Fruit fly (Drosophila melanogaster) whole organism, embryonic: Measurements from ENCODE around the gene RpL4.

Experiments used
- ATbp ChIP-seq: fragments of 200-800 bp; sonication (Bioruptor generic); optimal IDR thresholded peaks from 2 replicates; lab custom pipeline; 2017; ENCODE audit warnings: missing biosample characterization, mild to moderate bottlenecking, missing genetic modification characterization, missing genetic modification reagents
- Awh ChIP-seq: fragments of 200-800 bp; sonication (Bioruptor generic); IDR thresholded peaks from 2 replicates; pipeline ENCODE4, ENCODE4 v1.3.6; 2022; ENCODE audit warnings: missing biosample characterization, missing genetic modification characterization
- CG10431 ChIP-seq: fragments of 200-800 bp; sonication (Bioruptor generic); optimal IDR thresholded peaks from 3 replicates; lab custom pipeline; 2018; ENCODE audit warnings: missing biosample characterization, mild to moderate bottlenecking, missing genetic modification characterization
- CG13296 ChIP-seq: fragments of 200-800 bp; sonication (Bioruptor generic); optimal IDR thresholded peaks from 3 replicates; lab custom pipeline; 2018; ENCODE audit warnings: missing biosample characterization, mild to moderate bottlenecking, missing genetic modification characterization
- CG13624 ChIP-seq: fragments of 200-800 bp; sonication (Bioruptor generic); optimal IDR thresholded peaks from 2 replicates; lab custom pipeline; 2016; ENCODE audit warnings: missing biosample characterization, missing genetic modification characterization
- CG13894 ChIP-seq: fragments of 200-800 bp; sonication (Bioruptor generic); optimal IDR thresholded peaks from 3 replicates; lab custom pipeline; 2018; ENCODE audit warnings: missing biosample characterization, mild to moderate bottlenecking, missing genetic modification characterization, moderate library complexity
- CG14710 ChIP-seq: fragments of 200-800 bp; sonication (Bioruptor generic); optimal IDR thresholded peaks from 3 replicates; lab custom pipeline; 2019; ENCODE audit warnings: missing biosample characterization, mild to moderate bottlenecking, missing genetic modification characterization, moderate library complexity
- CG14860 ChIP-seq: fragments of 200-800 bp; sonication (Bioruptor generic); IDR thresholded peaks from 3 replicates; pipeline ENCODE4 v1.3.6; 2022; ENCODE audit warnings: missing biosample characterization, missing genetic modification characterization; ENCODE audit not compliant: partially characterized antibody
- CG1529 ChIP-seq: fragments of 200-800 bp; sonication (Bioruptor generic); optimal IDR thresholded peaks from 3 replicates; lab custom pipeline; 2018; ENCODE audit warnings: missing biosample characterization, missing genetic modification characterization
- CG15601 ChIP-seq: fragments of 200-800 bp; sonication (Bioruptor generic); optimal IDR thresholded peaks from 3 replicates; lab custom pipeline; 2019; ENCODE audit warnings: missing biosample characterization, mild to moderate bottlenecking, missing genetic modification characterization, moderate library complexity
- CG17186 ChIP-seq: fragments of 200-800 bp; sonication (Bioruptor generic); optimal IDR thresholded peaks from 3 replicates; lab custom pipeline; 2017; ENCODE audit warnings: missing biosample characterization, missing genetic modification reagents, missing genetic modification characterization
- CG17359 ChIP-seq: fragments of 200-800 bp; sonication (Bioruptor generic); optimal IDR thresholded peaks from 3 replicates; lab custom pipeline; 2018; ENCODE audit warnings: missing biosample characterization, mild to moderate bottlenecking, missing genetic modification characterization, moderate library complexity
- CG17361 ChIP-seq: fragments of 200-800 bp; sonication (Bioruptor generic); IDR thresholded peaks from 3 replicates; pipeline ENCODE4 v1.3.6; 2022; ENCODE audit warnings: missing biosample characterization, missing genetic modification characterization
- CG17385 ChIP-seq: fragments of 200-800 bp; sonication (Bioruptor generic); optimal IDR thresholded peaks from 3 replicates; lab custom pipeline; 2018; ENCODE audit warnings: missing biosample characterization, mild to moderate bottlenecking, missing genetic modification characterization
- CG17912 ChIP-seq: fragments of 200-800 bp; sonication (Bioruptor generic); optimal IDR thresholded peaks from 2 replicates; lab custom pipeline; 2018; ENCODE audit warnings: missing biosample characterization, mild to moderate bottlenecking, missing genetic modification characterization
- CG18476 ChIP-seq: fragments of 200-800 bp; sonication (Bioruptor generic); optimal IDR thresholded peaks from 2 replicates; lab custom pipeline; 2016; ENCODE audit warnings: missing biosample characterization, mild to moderate bottlenecking, missing genetic modification characterization
- CG34224 ChIP-seq: fragments of 200-800 bp; sonication (Bioruptor generic); IDR thresholded peaks from 3 replicates; pipeline ENCODE4 v1.3.6; 2022; ENCODE audit warnings: missing biosample characterization, missing genetic modification characterization; ENCODE audit not compliant: partially characterized antibody
- CG4404 ChIP-seq: fragments of 200-800 bp; sonication (Bioruptor generic); IDR thresholded peaks from 2 replicates; pipeline ENCODE4 v1.3.6; 2022; ENCODE audit warnings: missing biosample characterization, missing genetic modification characterization
- CG4424 ChIP-seq: fragments of 200-800 bp; sonication (Bioruptor generic); optimal IDR thresholded peaks from 3 replicates; lab custom pipeline; 2016; ENCODE audit warnings: missing biosample characterization, missing genetic modification characterization
- CG7372 ChIP-seq: fragments of 200-800 bp; sonication (Bioruptor generic); IDR thresholded peaks from 2 replicates; pipeline ENCODE4 v1.3.6; 2022; ENCODE audit warnings: missing biosample characterization, missing genetic modification characterization
- CHES-1-like ChIP-seq: fragments of 200-800 bp; sonication (Bioruptor generic); optimal IDR thresholded peaks from 2 replicates; lab custom pipeline; 2016; ENCODE audit warnings: missing biosample characterization, missing genetic modification characterization
- D ChIP-seq, 2 experiments: fragments of 200-800 bp in 1 of 2; fragments of >200 bp in 1 of 2; sonication (Bioruptor generic) in 1 of 2; optimal IDR thresholded peaks; 2 replicates in 1 of 2; 3 replicates in 1 of 2; lab custom pipeline; 2017; ENCODE audit warnings: mild to moderate bottlenecking in 1 of 2, missing biosample characterization in 1 of 2, missing genetic modification characterization in 1 of 2, missing genetic modification reagents in 1 of 2
- Dek ChIP-seq: fragments of 200-800 bp; sonication (Bioruptor generic); optimal IDR thresholded peaks from 3 replicates; lab custom pipeline; 2019; ENCODE audit warnings: missing biosample characterization, mild to moderate bottlenecking, missing genetic modification characterization, moderate library complexity
- E2f2 ChIP-seq: fragments of 200-800 bp; sonication (Bioruptor generic); IDR thresholded peaks from 2 replicates; pipeline ENCODE4 v1.3.6; 2022; ENCODE audit warnings: missing biosample characterization, missing genetic modification characterization
- Elba2 ChIP-seq: fragments of 200-800 bp; sonication (Bioruptor generic); optimal IDR thresholded peaks from 3 replicates; lab custom pipeline; 2016; ENCODE audit warnings: missing biosample characterization, missing genetic modification characterization
- Fer1 ChIP-seq: fragments of 200-800 bp; sonication (Bioruptor generic); optimal IDR thresholded peaks from 2 replicates; lab custom pipeline; 2017; ENCODE audit warnings: missing biosample characterization, mild to moderate bottlenecking, missing genetic modification characterization
- HLHmδ ChIP-seq: fragments of 200-800 bp; sonication (Bioruptor generic); optimal IDR thresholded peaks from 2 replicates; lab custom pipeline; 2018; ENCODE audit warnings: missing biosample characterization, mild to moderate bottlenecking, missing genetic modification characterization, moderate library complexity
- Hr39 ChIP-seq: fragments of >200 bp; optimal IDR thresholded peaks from 2 replicates; lab custom pipeline; 2017
- Mrtf ChIP-seq: fragments of 200-800 bp; sonication (Bioruptor generic); IDR thresholded peaks from 3 replicates; pipeline ENCODE4 v1.3.6; 2022; ENCODE audit warnings: missing biosample characterization, missing genetic modification characterization
- PHDP ChIP-seq: fragments of 200-800 bp; sonication (Bioruptor generic); optimal IDR thresholded peaks from 3 replicates; lab custom pipeline; 2018; ENCODE audit warnings: missing biosample characterization, mild to moderate bottlenecking, missing genetic modification characterization, moderate library complexity
- Six4 ChIP-seq: fragments of 200-800 bp; sonication (Bioruptor generic); optimal IDR thresholded peaks from 2 replicates; lab custom pipeline; 2016; ENCODE audit warnings: missing biosample characterization, missing genetic modification characterization
- Sry-β ChIP-seq: fragments of 200-800 bp; sonication (Bioruptor generic); optimal IDR thresholded peaks from 2 replicates; lab custom pipeline; 2018; ENCODE audit warnings: missing biosample characterization, mild to moderate bottlenecking, missing genetic modification characterization, moderate library complexity
- Taf1 ChIP-seq: fragments of 200-800 bp; sonication (Bioruptor generic); IDR thresholded peaks from 2 replicates; pipeline ENCODE4 v1.3.6; 2022; ENCODE audit warnings: missing biosample characterization, missing genetic modification characterization
- ash1 ChIP-seq: fragments of 200-800 bp; sonication (Bioruptor generic); optimal IDR thresholded peaks from 2 replicates; lab custom pipeline; 2018; ENCODE audit warnings: missing biosample characterization, mild to moderate bottlenecking, missing genetic modification characterization
- bcd ChIP-seq: fragments of 200-800 bp; sonication (Bioruptor generic); optimal IDR thresholded peaks from 2 replicates; lab custom pipeline; 2017; ENCODE audit warnings: missing biosample characterization, mild to moderate bottlenecking, missing genetic modification characterization
- chm ChIP-seq: fragments of 200-800 bp; sonication (Bioruptor generic); IDR thresholded peaks from 2 replicates; pipeline ENCODE4 v1.3.6; 2022; ENCODE audit warnings: missing biosample characterization, missing genetic modification characterization
- dati ChIP-seq: fragments of 200-800 bp; sonication (Bioruptor generic); IDR thresholded peaks from 2 replicates; pipeline ENCODE4 v1.3.6; 2022; ENCODE audit warnings: missing biosample characterization, missing genetic modification characterization
- dmrt11E ChIP-seq: fragments of 200-800 bp; sonication (Bioruptor generic); optimal IDR thresholded peaks from 3 replicates; lab custom pipeline; 2018; ENCODE audit warnings: missing biosample characterization, mild to moderate bottlenecking, missing genetic modification characterization, moderate library complexity
- dmrt99B ChIP-seq: fragments of 200-800 bp; sonication (Bioruptor generic); optimal IDR thresholded peaks from 2 replicates; lab custom pipeline; 2018; ENCODE audit warnings: missing biosample characterization, mild to moderate bottlenecking, missing genetic modification characterization, moderate library complexity
- gcm ChIP-seq: fragments of 200-800 bp; sonication (Bioruptor generic); optimal IDR thresholded peaks from 2 replicates; lab custom pipeline; 2019; ENCODE audit warnings: missing biosample characterization, mild to moderate bottlenecking, missing genetic modification characterization, moderate library complexity
- h ChIP-seq: fragments of >200 bp; optimal IDR thresholded peaks from 2 replicates; lab custom pipeline; 2017
- luna ChIP-seq: fragments of 200-800 bp; sonication (Bioruptor generic); optimal IDR thresholded peaks from 2 replicates; lab custom pipeline; 2016; ENCODE audit warnings: missing biosample characterization, missing genetic modification characterization
- nerfin-1 ChIP-seq: fragments of 200-800 bp; sonication (Bioruptor generic); optimal IDR thresholded peaks from 3 replicates; lab custom pipeline; 2019; ENCODE audit warnings: missing biosample characterization, mild to moderate bottlenecking, missing genetic modification characterization, moderate library complexity
- org-1 ChIP-seq: fragments of 200-800 bp; sonication (Bioruptor generic); optimal IDR thresholded peaks from 2 replicates; lab custom pipeline; 2017; ENCODE audit warnings: missing biosample characterization, missing genetic modification characterization
- ranshi ChIP-seq: fragments of 200-800 bp; sonication (Bioruptor generic); IDR thresholded peaks from 2 replicates; pipeline ENCODE4 v1.3.6; 2022; ENCODE audit warnings: missing biosample characterization, missing genetic modification characterization
- seq ChIP-seq: fragments of 200-800 bp; sonication (Bioruptor generic); IDR thresholded peaks from 2 replicates; pipeline ENCODE4 v1.3.6; 2022; ENCODE audit warnings: missing biosample characterization, missing genetic modification characterization
- sqz ChIP-seq: fragments of 200-800 bp; sonication (Bioruptor generic); optimal IDR thresholded peaks from 3 replicates; lab custom pipeline; 2018; ENCODE audit warnings: missing biosample characterization, mild to moderate bottlenecking, missing genetic modification characterization
- tna ChIP-seq: fragments of 200-800 bp; sonication (Bioruptor generic); IDR thresholded peaks from 2 replicates; pipeline ENCODE4 v1.3.6; 2022; ENCODE audit warnings: missing biosample characterization, missing genetic modification characterization; ENCODE audit not compliant: partially characterized antibody
- unc-4 ChIP-seq: fragments of 200-800 bp; sonication (Bioruptor generic); IDR thresholded peaks from 2 replicates; pipeline ENCODE4 v1.3.6; 2022; ENCODE audit warnings: missing biosample characterization, missing genetic modification characterization; ENCODE audit not compliant: partially characterized antibody
- wdn ChIP-seq: fragments of 200-800 bp; sonication (Bioruptor generic); IDR thresholded peaks from 2 replicates; pipeline ENCODE4 v1.3.6; 2022; ENCODE audit warnings: missing biosample characterization, missing genetic modification characterization

The RpL4 gene

dm6 chr3R:27922673-27923175 is at the start of gene RpL4 (continued):
- TF ChIP-seq D (optimal IDR thresholded peaks at IDR 0.05; lab: Kevin White, UChicago) (no peak), D (GFP tag; optimal IDR thresholded peaks at IDR 0.05; lab: Kevin White, UChicago) (peak; percentile 77), gcm (GFP tag; lab: Kevin White, UChicago) (peak; percentile 65), Six4 (GFP tag; lab: Kevin White, UChicago) (peak; percentile 58), HLHmδ (peak; percentile 99), CG15601 (peak; percentile 76), Fer1 (GFP tag; lab: Kevin White, UChicago) (peak; percentile 84), seq (GFP tag; lab: Robert Waterston, UW) (peak; percentile 72), CG17361 (peak; percentile 83), wdn (GFP tag; lab: Robert Waterston, UW) (peak; percentile 41; the same call in 1 of the 2 replicates), PHDP (tag; lab: Kevin White, UChicago) (peak; percentile 82), CHES-1-like (GFP tag; lab: Kevin White, UChicago) (peak; percentile 77), chm (GFP tag; lab: Robert Waterston, UW) (peak; percentile 94), dmrt11E (tag; lab: Kevin White, UChicago) (peak; percentile 79), Mrtf (GFP tag; lab: Robert Waterston, UW) (peak; percentile 50; the same call in 1 of the 3 replicates), E2f2 (GFP tag; lab: Robert Waterston, UW) (peak; percentile 51), dmrt99B (tag; lab: Kevin White, UChicago) (peak; percentile 64), Elba2 (GFP tag; lab: Kevin White, UChicago) (no peak), CG4404 (GFP tag; lab: Robert Waterston, UW) (0 out of 2 replicates have a peak, but pooled peaks have one; percentile 27), CG1529 (GFP tag; lab: Kevin White, UChicago) (peak; percentile 78), CG4424 (GFP tag; lab: Kevin White, UChicago) (peak; percentile 78), CG10431 (GFP tag; lab: Kevin White, UChicago) (peak; percentile 93), ash1 (GFP tag; lab: Kevin White, UChicago) (peak; percentile 64), CG14860 (GFP tag; lab: Robert Waterston, UW) (no peak), sqz (peak; percentile 90), nerfin-1 (tag; lab: Kevin White, UChicago) (peak; percentile 67), Taf1 (GFP tag; lab: Robert Waterston, UW) (0 out of 2 replicates have a peak, but pooled peaks have one; percentile 26), ranshi (GFP tag; lab: Robert Waterston, UW) (peak; percentile 77), ATbp (GFP tag; lab: Kevin White, UChicago) (peak; percentile 84), dati (GFP tag; lab: Robert Waterston, UW) (peak; percentile 56), Awh (GFP tag; lab: Robert Waterston, UW) (peak; percentile 84), CG34224 (GFP tag; lab: Robert Waterston, UW) (no peak), org-1 (GFP tag; lab: Kevin White, UChicago) (peak; percentile 71), unc-4 (GFP tag; lab: Robert Waterston, UW) (no peak), CG17385 (GFP tag; lab: Kevin White, UChicago) (peak; percentile 90), h (no peak), Sry-β (GFP tag; lab: Kevin White, UChicago) (peak; percentile 88), CG14710 (tag; lab: Kevin White, UChicago) (peak; percentile 76), Dek (tag; lab: Kevin White, UChicago) (peak; percentile 53), CG17186 (GFP tag; lab: Kevin White, UChicago) (peak; percentile 56), Hr39 (no peak), luna (GFP tag; lab: Kevin White, UChicago) (peak; percentile 79), CG18476 (GFP tag; lab: Kevin White, UChicago) (no peak), CG13624 (GFP tag; lab: Kevin White, UChicago) (peak; percentile 86), bcd (GFP tag; lab: Kevin White, UChicago) (peak; percentile 92), CG17359 (tag; lab: Kevin White, UChicago) (peak; percentile 73), CG17912 (GFP tag; lab: Kevin White, UChicago) (peak; percentile 96), CG7372 (peak; percentile 67), CG13296 (peak; percentile 89), tna (0 out of 2 replicates have a peak, but pooled peaks have one; percentile 16), CG13894 (tag; lab: Kevin White, UChicago) (peak; percentile 71)
